Worm (Caenorhabditis elegans): ENCODE measurements around the gene C28G1.6.
A peak's percentile ranks its signal among the peaks of the same experiment; 100 is the strongest.

C28G1.6 gene

DNA sequence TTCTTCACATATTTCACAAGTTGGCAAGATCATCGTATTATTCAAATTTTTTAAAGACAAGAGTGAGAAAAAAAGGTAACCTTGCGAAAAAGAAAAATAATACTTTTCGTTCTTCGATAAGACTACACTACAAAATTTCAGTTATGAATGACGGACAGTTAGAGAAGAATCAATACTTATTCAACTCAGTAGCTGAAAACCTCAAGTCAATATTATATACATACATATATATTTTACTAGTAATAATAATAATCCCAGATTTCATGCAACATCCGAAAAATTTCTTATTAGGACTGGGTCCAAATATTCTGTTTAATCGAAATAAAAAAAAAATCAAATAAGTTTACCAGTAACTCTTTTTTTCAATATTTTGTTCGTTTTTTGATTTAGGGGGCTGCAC, at the start of gene C28G1.6:
TSS of gene C28G1.6 (minus strand) at position 101 of the 400 bp plus-strand sequence.
- TF ChIP-seq pax-3 (tag; optimal IDR thresholded peaks at IDR 0.05): no peak
- TF ChIP-seq elt-2 (tag; optimal IDR thresholded peaks at IDR 0.05): peak; percentile 14
- TF ChIP-seq F16B12.6 (tag; optimal IDR thresholded peaks at IDR 0.05): no peak

DNA sequence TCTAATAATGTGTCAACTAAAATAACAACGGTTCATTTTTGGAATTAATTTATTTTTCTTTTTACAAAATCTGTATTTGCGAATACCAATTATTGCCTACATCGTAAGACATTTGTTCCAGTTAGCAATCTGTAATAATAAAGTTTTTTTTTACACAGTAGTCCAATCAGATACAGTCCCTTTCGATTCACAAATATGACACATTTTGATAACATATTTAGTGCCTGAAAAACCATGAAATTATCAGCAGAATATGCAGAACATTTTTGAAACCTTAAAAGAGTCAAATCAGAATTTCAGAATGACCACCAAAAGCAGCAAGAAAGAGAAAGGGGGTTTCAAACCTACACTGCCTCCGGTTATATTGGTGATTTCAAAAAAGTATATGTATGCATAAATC, 48.3 kb upstream of the C28G1.6 start, which contains the start of gene C06E2.2:
TSS of gene C06E2.2 (plus strand) at position 301 of the 400 bp plus-strand sequence.
- TF ChIP-seq alr-1 (tag; optimal IDR thresholded peaks at IDR 0.05; ENCODE audit: borderline replicate concordance): no peak
- no peak for TF ChIP-seq mef-2 (tag; optimal IDR thresholded peaks at IDR 0.05)
- TF ChIP-seq nhr-11 (tag; optimal IDR thresholded peaks at IDR 0.05): no peak
- no peak for TF ChIP-seq nhr-28 (tag; optimal IDR thresholded peaks at IDR 0.05)
- no peak for TF ChIP-seq ets-5 (GFP tag; IDR thresholded peaks at IDR 0.05)
- no peak for TF ChIP-seq dpl-1 (GFP tag; optimal IDR thresholded peaks at IDR 0.05)
- no peak for TF ChIP-seq fkh-10 (GFP tag; optimal IDR thresholded peaks at IDR 0.05)
- no peak for TF ChIP-seq grh-1 (GFP tag; IDR thresholded peaks at IDR 0.05)
- TF ChIP-seq swsn-7 (tag; optimal IDR thresholded peaks at IDR 0.05): no peak
- no peak for TF ChIP-seq ces-1 (GFP tag; optimal IDR thresholded peaks at IDR 0.05)

DNA sequence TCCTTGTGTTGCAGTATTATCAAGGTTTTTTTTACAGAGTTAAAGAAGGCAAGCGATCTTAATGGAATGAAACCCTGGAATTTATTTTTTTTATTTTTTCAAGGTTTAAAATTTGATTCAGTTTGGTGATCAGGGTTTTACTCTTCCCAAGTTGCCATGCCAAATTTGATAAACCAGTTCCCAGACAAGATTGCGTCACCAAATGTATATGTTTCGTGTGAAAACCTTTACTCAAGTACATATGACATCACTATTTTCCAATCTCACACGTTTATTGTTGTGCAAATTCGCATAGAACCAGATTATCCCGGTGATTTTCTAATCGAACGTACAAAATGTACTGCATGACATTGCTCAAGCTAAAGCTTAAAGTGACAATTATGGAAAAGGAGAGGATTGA, 47.6 kb upstream of the C28G1.6 start:
- peak; percentile 72 for TF ChIP-seq nhr-85 (tag)
- TF ChIP-seq nhr-12 (tag; optimal IDR thresholded peaks at IDR 0.05): no peak
- TF ChIP-seq fos-1 (tag; optimal IDR thresholded peaks at IDR 0.05): no peak
- no peak for TF ChIP-seq ceh-88 (GFP tag; IDR thresholded peaks at IDR 0.05)

DNA sequence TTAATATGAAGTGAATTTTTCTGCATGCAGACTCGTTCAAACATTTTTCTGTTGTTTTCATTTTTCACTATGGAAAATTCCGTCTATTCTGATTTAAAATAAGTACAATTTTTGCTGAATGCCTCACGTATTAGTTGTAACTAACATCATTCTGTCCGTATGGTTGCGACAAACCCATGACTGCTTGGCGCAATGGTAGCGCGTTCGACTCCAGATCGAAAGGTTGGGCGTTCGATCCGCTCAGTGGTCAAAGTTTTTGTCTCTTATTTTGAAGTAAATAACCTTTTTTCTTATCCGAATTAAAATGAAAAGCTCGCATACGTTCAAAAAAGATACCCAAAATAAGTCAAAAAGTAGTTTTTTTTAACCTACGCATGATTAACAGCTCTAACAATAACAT, 46.1 kb upstream of the C28G1.6 start:
- TF ChIP-seq ztf-4 (tag; optimal IDR thresholded peaks at IDR 0.05) (no peak), lin-35 (GFP tag; optimal IDR thresholded peaks at IDR 0.05) (peak in 1 of 2 experiments; percentile 17), snu-23 (GFP tag; optimal IDR thresholded peaks at IDR 0.05) (peak; percentile 23), nhr-20 (tag; optimal IDR thresholded peaks at IDR 0.05) (peak; percentile 26), nhr-85 (tag) (no peak), efl-1 (optimal IDR thresholded peaks at IDR 0.05) (no peak), efl-1 (GFP tag; optimal IDR thresholded peaks at IDR 0.05 in 1 of 2) (peak in 1 of 2 experiments; percentile 86), unc-86 (tag; optimal IDR thresholded peaks at IDR 0.05) (no peak)

DNA sequence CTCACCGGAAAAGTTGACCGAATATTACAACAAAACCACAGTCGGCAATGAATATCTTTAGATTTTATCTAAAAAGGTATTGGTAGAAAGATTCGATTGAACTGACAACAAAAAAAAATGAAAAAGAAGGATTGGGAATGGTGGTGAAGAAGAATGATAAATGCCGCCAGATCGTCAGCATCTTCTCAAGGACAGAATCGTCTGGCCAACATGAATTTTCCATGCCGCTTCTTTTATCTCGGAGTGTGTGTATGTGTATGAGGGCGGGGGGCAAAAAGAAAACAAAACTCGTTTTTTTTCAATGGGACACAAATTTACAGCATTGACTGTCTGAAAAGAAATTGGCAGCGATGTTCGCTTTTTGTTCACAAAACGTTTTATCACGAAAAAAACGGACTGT, 44.8 kb upstream of the C28G1.6 start:
- peak; percentile 28 for TF ChIP-seq nhr-85 (tag)
- TF ChIP-seq C34B4.2 (tag; optimal IDR thresholded peaks at IDR 0.05): no peak
- TF ChIP-seq ceh-8 (GFP tag; optimal IDR thresholded peaks at IDR 0.05): no peak
- TF ChIP-seq fkh-10 (GFP tag; optimal IDR thresholded peaks at IDR 0.05): no peak
- TF ChIP-seq nhr-11 (tag; optimal IDR thresholded peaks at IDR 0.05): no peak
- no peak for TF ChIP-seq snpc-4 (tag; optimal IDR thresholded peaks at IDR 0.05)
- TF ChIP-seq ceh-63 (GFP tag; optimal IDR thresholded peaks at IDR 0.05): no peak
- TF ChIP-seq grh-1 (GFP tag; IDR thresholded peaks at IDR 0.05): 0 out of 2 replicates have a peak, but pooled peaks have one; percentile 17
- TF ChIP-seq hpl-2 (GFP tag; optimal IDR thresholded peaks at IDR 0.05): no peak
- TF ChIP-seq ztf-4 (tag; optimal IDR thresholded peaks at IDR 0.05): no peak
- peak; percentile 53 for TF ChIP-seq blmp-1 (tag; optimal IDR thresholded peaks at IDR 0.05)
- TF ChIP-seq ama-1 (optimal IDR thresholded peaks at IDR 0.05): no peak
- TF ChIP-seq mab-9 (GFP tag; IDR thresholded peaks at IDR 0.05): no peak
- peak; percentile 48 for TF ChIP-seq lin-14 (GFP tag; optimal IDR thresholded peaks at IDR 0.05)
- peak; percentile 27 for TF ChIP-seq mep-1 (tag; optimal IDR thresholded peaks at IDR 0.05)

DNA sequence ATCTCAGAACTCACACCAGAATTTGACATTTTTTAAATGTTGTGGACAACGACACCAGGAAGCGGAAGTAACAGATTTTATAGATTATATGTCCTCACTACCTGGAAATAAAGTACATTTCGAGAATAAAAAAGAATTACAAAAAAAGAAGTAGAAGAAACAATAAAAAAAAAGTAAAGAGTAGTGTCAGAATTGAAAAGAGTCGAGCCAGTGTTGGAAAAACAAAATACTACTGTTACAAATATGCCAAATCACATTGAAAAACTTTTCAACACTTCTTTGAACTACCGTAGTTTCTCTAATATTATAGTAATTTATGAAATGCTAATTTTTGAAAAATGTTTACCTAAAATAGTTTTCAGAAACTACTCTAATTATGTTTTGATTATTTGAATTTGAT, 43.7 kb upstream of the C28G1.6 start, which contains the start of gene C06E2.1:
TSS of gene C06E2.1 (minus strand) at position 101 of the 400 bp plus-strand sequence.
- TF ChIP-seq lin-39 (tag; optimal IDR thresholded peaks at IDR 0.05) (no peak), efl-1 (optimal IDR thresholded peaks at IDR 0.05) (no peak), efl-1 (GFP tag; optimal IDR thresholded peaks at IDR 0.05 in 1 of 2) (no peak), snpc-4 (tag; optimal IDR thresholded peaks at IDR 0.05) (no peak), fkh-8 (tag; optimal IDR thresholded peaks at IDR 0.05) (peak; percentile 71), skn-1 (tag; optimal IDR thresholded peaks at IDR 0.05) (no peak)
